Worm (Caenorhabditis elegans) whole organism, early embryonic: ENCODE measurements around the gene cyp-33E1.

ENCODE experiments used
- B0310.2 ChIP-seq: sonication (generic microtip); optimal IDR thresholded peaks from 2 replicates; lab custom pipeline; 2016; ENCODE audit warnings: mild to moderate bottlenecking, missing genetic modification characterization, missing compliant biosample characterization
- F13C5.2 ChIP-seq: sonication (generic microtip); optimal IDR thresholded peaks from 2 replicates; lab custom pipeline; 2017; ENCODE audit warnings: mild to moderate bottlenecking, missing genetic modification characterization, inconsistent platforms, missing compliant biosample characterization
- aly-1 ChIP-seq: sonication (generic microtip); optimal IDR thresholded peaks from 2 replicates; lab custom pipeline; 2016; ENCODE audit warnings: missing genetic modification characterization, missing compliant biosample characterization
- ama-1 ChIP-seq: fragments of 150-350 bp; optimal IDR thresholded peaks from 2 replicates; lab custom pipeline; 2014
- ceh-36 ChIP-seq: sonication (generic microtip); optimal IDR thresholded peaks from 2 replicates; lab custom pipeline; 2016; ENCODE audit warnings: missing genetic modification characterization, inconsistent platforms, missing compliant biosample characterization
- ets-7 ChIP-seq: sonication (generic microtip); optimal IDR thresholded peaks from 2 replicates; lab custom pipeline; 2016; ENCODE audit warnings: missing genotype, missing genetic modification characterization, missing compliant biosample characterization
- flt-1 ChIP-seq: fragments of 200-800 bp; sonication (Bioruptor generic); IDR thresholded peaks from 2 replicates; pipeline ENCODE4 v1.3.6; 2022; ENCODE audit warnings: missing genetic modification characterization, missing compliant biosample characterization
- hmg-4 ChIP-seq: fragments of 200-800 bp; sonication (Bioruptor generic); optimal IDR thresholded peaks from 2 replicates; lab custom pipeline; 2018; ENCODE audit warnings: mild to moderate bottlenecking, missing genetic modification characterization, missing compliant biosample characterization
- hnd-1 ChIP-seq: sonication (generic microtip); optimal IDR thresholded peaks from 2 replicates; lab custom pipeline; 2016; ENCODE audit warnings: missing genetic modification characterization, missing compliant biosample characterization
- scrt-1 ChIP-seq: fragments of 200-800 bp; sonication (Bioruptor generic); IDR thresholded peaks from 2 replicates; pipeline ENCODE4 v1.3.6; 2022; ENCODE audit warnings: missing genetic modification characterization, missing compliant biosample characterization
- sea-1 ChIP-seq: fragments of 200-800 bp; sonication (Bioruptor generic); conservative IDR thresholded peaks from 2 replicates; pipeline ENCODE4 v1.3.6; 2022; ENCODE audit warnings: missing genetic modification characterization, missing compliant biosample characterization
- tbx-37 ChIP-seq: fragments of 200-800 bp; sonication (Bioruptor generic); conservative IDR thresholded peaks from 2 replicates; pipeline ENCODE4 v1.3.6; 2022; ENCODE audit warnings: missing genetic modification reagents, missing genetic modification characterization, missing compliant biosample characterization
- tra-4 ChIP-seq: sonication (generic microtip); optimal IDR thresholded peaks from 2 replicates; lab custom pipeline; 2017; ENCODE audit warnings: missing genetic modification characterization, missing compliant biosample characterization

- TF ChIP-seq hmg-4 (GFP tag; lab: Kevin White, UChicago) (no peak), hnd-1 (tag; lab: Kevin White, UChicago) (no peak), B0310.2 (no peak), sea-1 (GFP tag; lab: Robert Waterston, UW) (no peak), flt-1 (GFP tag; lab: Robert Waterston, UW) (no peak), aly-1 (tag; lab: Kevin White, UChicago) (no peak), ama-1 (lab: Kevin White, UChicago) (no peak), F13C5.2 (tag; lab: Kevin White, UChicago) (no peak), scrt-1 (GFP tag; lab: Robert Waterston, UW) (no peak), tbx-37 (GFP tag; lab: Robert Waterston, UW) (no peak), ceh-36 (no peak), ets-7 (no peak), tra-4 (tag; lab: Kevin White, UChicago) (no peak)
Observed at ce11 chrIV:8679225-8679624, 30.8 kb upstream of the cyp-33E1 start, which contains the start of gene nlp-60.
